Worm (Caenorhabditis elegans): ENCODE data around the gene nsun-1.

Gene nsun-1

ce11 chrII:508603-509002, 32.9 kb upstream of the nsun-1 start:
- TF ChIP-seq mdl-1 (tag; optimal IDR thresholded peaks at IDR 0.05) (no peak), ceh-28 (tag; optimal IDR thresholded peaks at IDR 0.05) (no peak), ztf-4 (tag; optimal IDR thresholded peaks at IDR 0.05) (no peak), lsy-12 (tag; optimal IDR thresholded peaks at IDR 0.05) (no peak), nhr-237 (tag; optimal IDR thresholded peaks at IDR 0.05) (no peak), ceh-16 (tag; optimal IDR thresholded peaks at IDR 0.05) (no peak), lin-15B (tag; optimal IDR thresholded peaks at IDR 0.05) (no peak), elt-2 (tag; optimal IDR thresholded peaks at IDR 0.05) (no peak), egl-27 (tag; optimal IDR thresholded peaks at IDR 0.05) (no peak), fkh-2 (tag; optimal IDR thresholded peaks at IDR 0.05) (no peak), ZK546.5 (tag; optimal IDR thresholded peaks at IDR 0.05) (no peak), daf-12 (tag; optimal IDR thresholded peaks at IDR 0.05) (no peak)

ce11 chrII:506069-506468, 30.3 kb upstream of the nsun-1 start:
- peak; percentile 68 for TF ChIP-seq lsy-12 (tag; optimal IDR thresholded peaks at IDR 0.05)
- peak; percentile 48 for TF ChIP-seq nhr-23 (tag; optimal IDR thresholded peaks at IDR 0.05)
- TF ChIP-seq fkh-10 (GFP tag; optimal IDR thresholded peaks at IDR 0.05), result no peak
- TF ChIP-seq eor-1 (tag; optimal IDR thresholded peaks at IDR 0.05), result no peak
- TF ChIP-seq ceh-28 (tag; optimal IDR thresholded peaks at IDR 0.05), result peak; percentile 36
- peak; percentile 9 for TF ChIP-seq hmg-11 (tag; optimal IDR thresholded peaks at IDR 0.05)
- TF ChIP-seq lin-15B (tag; optimal IDR thresholded peaks at IDR 0.05), result peak; percentile 53
- TF ChIP-seq fkh-2 (tag; optimal IDR thresholded peaks at IDR 0.05), result no peak
- TF ChIP-seq unc-62 (GFP tag; optimal IDR thresholded peaks at IDR 0.05), result no peak
- no peak for TF ChIP-seq snpc-4 (tag; optimal IDR thresholded peaks at IDR 0.05)
- no peak for TF ChIP-seq nhr-237 (tag; optimal IDR thresholded peaks at IDR 0.05)
- TF ChIP-seq nhr-43 (tag; optimal IDR thresholded peaks at IDR 0.05; ENCODE audit: poor library complexity, severe bottlenecking), result no peak
- peak; percentile 19 for TF ChIP-seq ceh-82 (tag; optimal IDR thresholded peaks at IDR 0.05)
- TF ChIP-seq skn-1 (tag; optimal IDR thresholded peaks at IDR 0.05), result no peak
- no peak for TF ChIP-seq nhr-77 (tag; optimal IDR thresholded peaks at IDR 0.05)
- TF ChIP-seq fos-1 (tag; optimal IDR thresholded peaks at IDR 0.05), result no peak
- no peak for TF ChIP-seq pqm-1 (tag; optimal IDR thresholded peaks at IDR 0.05)
- no peak for TF ChIP-seq jun-1 (tag; optimal IDR thresholded peaks at IDR 0.05)
- no peak for TF ChIP-seq ztf-4 (tag; optimal IDR thresholded peaks at IDR 0.05)
- peak; percentile 25 for TF ChIP-seq nfya-1 (tag; optimal IDR thresholded peaks at IDR 0.05; ENCODE audit: insufficient read depth)
- no peak for TF ChIP-seq sea-2 (GFP tag; optimal IDR thresholded peaks at IDR 0.05)

- TF ChIP-seq elt-3 (tag; optimal IDR thresholded peaks at IDR 0.05) (no peak), eor-1 (tag; optimal IDR thresholded peaks at IDR 0.05) (no peak), ztf-11 (tag; optimal IDR thresholded peaks at IDR 0.05) (no peak), elt-2 (tag; optimal IDR thresholded peaks at IDR 0.05) (no peak), nhr-11 (tag; optimal IDR thresholded peaks at IDR 0.05) (no peak), nhr-12 (tag; optimal IDR thresholded peaks at IDR 0.05) (no peak), nhr-28 (tag; optimal IDR thresholded peaks at IDR 0.05) (no peak), lin-39 (tag; optimal IDR thresholded peaks at IDR 0.05) (no peak)
Observed at ce11 chrII:502638-503037, 26.9 kb upstream of the nsun-1 start.

ce11 chrII:495124-495523, 19.4 kb upstream of the nsun-1 start, which contains the start of gene sms-5:
TSS of gene sms-5 (plus strand) at chrII:495424.
- TF ChIP-seq unc-39 (tag; optimal IDR thresholded peaks at IDR 0.05) (no peak), ZK546.5 (tag; optimal IDR thresholded peaks at IDR 0.05) (no peak), nhr-67 (tag; optimal IDR thresholded peaks at IDR 0.05) (no peak), egl-27 (tag; optimal IDR thresholded peaks at IDR 0.05) (no peak), pqm-1 (tag; optimal IDR thresholded peaks at IDR 0.05) (no peak)

DNA sequence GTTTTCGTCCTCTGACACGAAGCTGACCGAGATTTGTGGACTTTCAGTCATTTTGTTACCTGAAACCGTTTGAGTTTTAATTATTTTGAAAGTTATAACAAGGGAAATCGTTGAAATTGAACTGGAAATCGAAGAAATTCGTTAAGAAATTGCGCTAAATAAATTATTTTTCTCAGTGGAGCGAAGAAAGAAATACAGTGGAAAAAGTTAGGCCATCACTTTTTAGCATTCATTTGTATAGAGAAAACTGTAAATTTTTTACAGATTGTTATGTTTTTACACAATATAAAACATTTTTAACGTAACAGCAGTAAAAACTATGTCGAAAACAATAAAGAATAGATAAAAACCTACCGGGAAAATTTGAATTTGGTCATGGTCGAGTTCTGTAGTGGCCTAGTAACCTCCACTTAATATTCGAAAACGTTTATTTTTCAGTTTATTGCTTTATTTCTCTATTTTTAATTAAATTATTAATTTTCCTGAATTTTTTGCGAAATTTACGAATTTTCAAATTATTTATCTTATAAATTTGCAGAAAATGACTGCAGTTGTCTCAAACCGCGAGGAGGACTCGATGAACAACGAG, 8.7 kb upstream of the nsun-1 start, which contains the start of the genes gldi-1 and prp-21:
Gene gldi-1 (minus strand): TSS at position 51 of the 589 bp plus-strand sequence.
Gene prp-21 (plus strand): TSS at position 539 of the 589 bp plus-strand sequence.
- TF ChIP-seq sea-2 (GFP tag; optimal IDR thresholded peaks at IDR 0.05) (no peak), elt-3 (tag; optimal IDR thresholded peaks at IDR 0.05) (no peak), nhr-25 (tag; optimal IDR thresholded peaks at IDR 0.05) (no peak), ZK546.5 (tag; optimal IDR thresholded peaks at IDR 0.05) (no peak), unc-62 (GFP tag; optimal IDR thresholded peaks at IDR 0.05) (no peak), mml-1 (tag; optimal IDR thresholded peaks at IDR 0.05) (no peak), pha-4 (tag; optimal IDR thresholded peaks at IDR 0.05) (peak; percentile 56), lin-15B (tag; optimal IDR thresholded peaks at IDR 0.05) (peak; percentile 80), snpc-4 (tag; optimal IDR thresholded peaks at IDR 0.05) (peak; percentile 13), lin-39 (tag; optimal IDR thresholded peaks at IDR 0.05) (no peak)

Data from whole organism, L3 larva.